Fruit fly (Drosophila melanogaster): ENCODE data around the gene Tsf2.
A peak's percentile ranks its signal among the peaks of the same experiment; 100 is the strongest.

Tsf2 gene

dm6 chr3L:12514762-12515215 lies 18.7 kb downstream of the Tsf2 start, which contains the start of the genes sti and tral (continued):
- peak; percentile 68 for TF ChIP-seq dsf (GFP tag; optimal IDR thresholded peaks at IDR 0.05; ENCODE audit: borderline replicate concordance)

DNA sequence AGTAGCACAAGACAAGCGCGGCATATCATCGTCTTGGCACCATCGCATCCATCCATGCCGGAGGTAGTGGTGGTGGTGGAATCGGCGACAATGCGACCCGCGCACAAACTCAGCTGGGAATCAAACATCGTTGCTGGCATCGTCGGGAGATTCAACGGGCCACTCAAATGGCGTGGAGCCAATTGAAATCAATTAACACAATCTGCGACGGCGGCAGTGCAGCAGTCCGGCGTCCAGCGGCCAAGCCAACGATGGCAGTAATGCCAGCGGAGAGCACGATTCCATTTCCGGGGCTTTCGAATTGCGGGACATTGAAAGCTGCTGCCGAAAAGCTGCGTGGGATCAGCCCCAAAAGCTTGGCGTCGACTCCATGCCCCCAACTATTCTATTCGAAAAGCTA lies 26.0 kb downstream of the Tsf2 start, which contains the start of gene CG10654:
TSS of gene CG10654 (minus strand) at position 270 of the 400 bp plus-strand sequence.
- no peak for TF ChIP-seq Hr78 (GFP tag; optimal IDR thresholded peaks at IDR 0.05)
- no peak for TF ChIP-seq dl (GFP tag; optimal IDR thresholded peaks at IDR 0.05; ENCODE audit: insufficient read depth in 1 of 2, partially characterized antibody in 2 of 2)
- no peak for TF ChIP-seq sage (GFP tag; optimal IDR thresholded peaks at IDR 0.05)
- TF ChIP-seq jim (GFP tag; optimal IDR thresholded peaks at IDR 0.05): no peak
- TF ChIP-seq Dif (GFP tag; optimal IDR thresholded peaks at IDR 0.05; ENCODE audit: partially characterized antibody): no peak
- TF ChIP-seq lola (GFP tag; optimal IDR thresholded peaks at IDR 0.05): no peak
- TF ChIP-seq CG32264 (GFP tag; optimal IDR thresholded peaks at IDR 0.05): no peak
- no peak for TF ChIP-seq N (GFP tag; optimal IDR thresholded peaks at IDR 0.05)
- TF ChIP-seq Dfd (GFP tag; optimal IDR thresholded peaks at IDR 0.05): no peak
- TF ChIP-seq woc (GFP tag; optimal IDR thresholded peaks at IDR 0.05): no peak
- TF ChIP-seq Vsx2 (GFP tag; optimal IDR thresholded peaks at IDR 0.05; ENCODE audit: partially characterized antibody): no peak
- TF ChIP-seq HLH106 (tag; optimal IDR thresholded peaks at IDR 0.05): no peak
- TF ChIP-seq OdsH (GFP tag; optimal IDR thresholded peaks at IDR 0.05): no peak
- TF ChIP-seq Jra (GFP tag; optimal IDR thresholded peaks at IDR 0.05): no peak
- TF ChIP-seq CG9705 (GFP tag; optimal IDR thresholded peaks at IDR 0.05): no peak
- no peak for TF ChIP-seq CrebA (GFP tag; optimal IDR thresholded peaks at IDR 0.05; ENCODE audit: borderline replicate concordance)
- no peak for TF ChIP-seq pan (optimal IDR thresholded peaks at IDR 0.05)
- TF ChIP-seq Rel (GFP tag; optimal IDR thresholded peaks at IDR 0.05): no peak
- TF ChIP-seq Rel (tag; optimal IDR thresholded peaks at IDR 0.05): no peak
- TF ChIP-seq dmrt93B (GFP tag; optimal IDR thresholded peaks at IDR 0.05): no peak

DNA sequence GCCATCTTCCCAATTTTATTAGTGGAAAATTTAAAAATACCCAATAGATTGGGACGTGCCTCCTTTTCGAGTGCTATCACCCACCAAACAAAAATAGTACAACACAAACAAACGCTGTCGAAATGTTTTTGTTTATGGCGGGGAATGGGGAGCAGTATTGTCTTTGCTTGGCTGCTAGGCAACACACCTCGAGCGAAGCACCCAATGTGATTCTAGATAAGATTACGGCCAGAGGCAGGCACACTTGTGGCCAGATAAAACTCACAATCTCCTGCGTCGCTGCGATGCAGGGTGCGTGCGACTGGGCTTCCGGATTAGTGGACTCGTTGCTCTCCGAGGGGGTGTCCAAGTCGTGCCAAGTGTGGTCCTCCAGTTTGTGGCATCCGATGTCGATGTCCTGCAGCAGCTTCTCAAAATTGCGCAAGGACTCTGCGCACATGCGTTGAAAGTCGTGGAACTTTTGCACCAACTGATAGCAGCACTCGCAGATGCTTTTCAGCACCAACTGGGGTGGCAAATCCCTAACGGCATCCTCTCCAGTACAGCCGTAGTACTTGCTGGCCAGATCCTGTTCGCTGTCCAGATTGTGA lies 26.5 kb downstream of the Tsf2 start:
- TF ChIP-seq Rel (GFP tag; optimal IDR thresholded peaks at IDR 0.05) (no peak), Rel (tag; optimal IDR thresholded peaks at IDR 0.05) (no peak), h (GFP tag; optimal IDR thresholded peaks at IDR 0.05) (peak; percentile 75), foxo (GFP tag; optimal IDR thresholded peaks at IDR 0.05) (no peak)

DNA sequence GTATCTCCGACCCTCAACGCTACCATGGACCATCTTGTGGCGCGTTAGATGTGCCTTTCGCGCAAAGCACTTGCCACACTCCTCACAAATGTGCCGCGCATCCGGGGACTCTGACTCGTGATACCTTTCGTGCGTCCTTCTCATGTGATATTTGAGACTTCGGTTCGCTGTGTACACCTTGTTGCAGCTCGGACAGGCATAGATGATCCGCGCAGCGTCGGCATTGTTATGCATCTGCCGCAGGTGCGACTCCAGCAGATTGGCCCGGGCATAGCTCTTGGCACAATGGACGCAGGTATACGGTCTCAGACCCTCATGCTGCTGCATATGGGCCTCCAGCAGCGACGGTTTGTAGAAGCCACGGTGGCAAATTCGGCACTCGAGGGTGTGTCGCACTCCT lies 27.5 kb downstream of the Tsf2 start:
- TF ChIP-seq brk (GFP tag; optimal IDR thresholded peaks at IDR 0.05) (no peak), GATAd (GFP tag; optimal IDR thresholded peaks at IDR 0.05) (no peak), Rel (GFP tag; optimal IDR thresholded peaks at IDR 0.05) (no peak), Rel (tag; optimal IDR thresholded peaks at IDR 0.05) (no peak), dl (GFP tag; optimal IDR thresholded peaks at IDR 0.05; ENCODE audit: insufficient read depth in 1 of 2, partially characterized antibody in 2 of 2) (no peak), Sp1 (GFP tag; optimal IDR thresholded peaks at IDR 0.05) (no peak), psq (GFP tag; optimal IDR thresholded peaks at IDR 0.05) (no peak), ey (GFP tag; optimal IDR thresholded peaks at IDR 0.05) (no peak), Jra (GFP tag; optimal IDR thresholded peaks at IDR 0.05) (no peak), lola (GFP tag; optimal IDR thresholded peaks at IDR 0.05) (no peak), dmrt93B (GFP tag; optimal IDR thresholded peaks at IDR 0.05) (no peak), CrebA (GFP tag; optimal IDR thresholded peaks at IDR 0.05; ENCODE audit: borderline replicate concordance) (no peak)

DNA sequence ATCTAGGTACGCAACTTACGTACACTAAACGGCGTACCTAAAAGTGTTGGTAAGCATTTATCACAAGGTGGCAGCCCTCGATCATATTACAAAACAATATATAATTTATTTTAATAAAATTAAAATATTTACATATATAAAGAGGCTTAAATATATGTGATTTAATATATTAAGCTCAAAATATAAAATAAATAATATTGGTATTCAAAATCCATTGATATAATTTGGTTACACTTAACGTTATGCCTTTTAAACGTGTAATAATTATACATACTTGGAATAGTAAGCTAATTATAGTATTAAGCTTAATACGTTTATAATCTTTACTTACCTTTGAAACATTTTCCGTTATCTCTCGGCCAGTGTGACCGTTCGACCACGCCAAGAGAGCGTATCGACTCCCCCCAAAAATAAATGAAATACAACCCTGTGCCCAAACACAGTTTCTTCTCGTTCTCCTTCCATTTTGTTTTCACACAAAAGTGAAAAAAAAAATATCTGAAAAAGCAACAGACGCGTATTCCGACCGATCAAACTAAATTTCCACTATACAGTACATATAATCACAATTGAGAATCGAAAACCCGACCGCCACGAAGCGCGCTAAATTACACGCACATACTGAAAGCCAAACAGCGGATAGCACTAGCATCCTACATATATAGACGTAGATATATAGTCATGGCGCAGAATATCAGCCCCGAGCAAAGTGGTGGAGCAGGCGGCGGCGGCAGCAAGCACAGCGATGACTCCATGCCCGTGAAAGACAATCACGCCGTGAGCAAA lies 29.5 kb downstream of the Tsf2 start, which contains the start of the genes CG10646 and vih:
TSS of gene CG10646 (minus strand) at position 30 of the 786 bp plus-strand sequence.
TSS of gene vih (plus strand) at position 428 of the 786 bp plus-strand sequence.
- TF ChIP-seq lola (GFP tag; optimal IDR thresholded peaks at IDR 0.05): no peak
- TF ChIP-seq h (GFP tag; optimal IDR thresholded peaks at IDR 0.05): peak; percentile 59
- TF ChIP-seq Hnf4 (GFP tag; optimal IDR thresholded peaks at IDR 0.05): no peak
- no peak for TF ChIP-seq Jra (GFP tag; optimal IDR thresholded peaks at IDR 0.05)
- no peak for TF ChIP-seq Rel (GFP tag; optimal IDR thresholded peaks at IDR 0.05)
- peak; percentile 43 for TF ChIP-seq Rel (tag; optimal IDR thresholded peaks at IDR 0.05)
- TF ChIP-seq CG9705 (GFP tag; optimal IDR thresholded peaks at IDR 0.05): peak; percentile 40
- no peak for TF ChIP-seq Hr78 (GFP tag; optimal IDR thresholded peaks at IDR 0.05)
- TF ChIP-seq foxo (GFP tag; optimal IDR thresholded peaks at IDR 0.05): peak in 1 of 2 experiments; percentile 66
- TF ChIP-seq N (GFP tag; optimal IDR thresholded peaks at IDR 0.05): no peak
- TF ChIP-seq HLH106 (tag; optimal IDR thresholded peaks at IDR 0.05): peak; percentile 45
- peak; percentile 60 for TF ChIP-seq rgr (GFP tag; optimal IDR thresholded peaks at IDR 0.05)
- TF ChIP-seq Dfd (GFP tag; optimal IDR thresholded peaks at IDR 0.05): no peak
- no peak for TF ChIP-seq sv (GFP tag; optimal IDR thresholded peaks at IDR 0.05)
- TF ChIP-seq Abd-B (GFP tag; optimal IDR thresholded peaks at IDR 0.05): no peak
- no peak for TF ChIP-seq jim (GFP tag; optimal IDR thresholded peaks at IDR 0.05)
- TF ChIP-seq dl (GFP tag; optimal IDR thresholded peaks at IDR 0.05; ENCODE audit: insufficient read depth in 1 of 2, partially characterized antibody in 2 of 2): no peak
- TF ChIP-seq psq (GFP tag; optimal IDR thresholded peaks at IDR 0.05): peak; percentile 67
- TF ChIP-seq sage (GFP tag; optimal IDR thresholded peaks at IDR 0.05): no peak
- TF ChIP-seq tai (GFP tag; optimal IDR thresholded peaks at IDR 0.05): no peak
- TF ChIP-seq brk (GFP tag; optimal IDR thresholded peaks at IDR 0.05): no peak
- peak; percentile 11 for TF ChIP-seq br (GFP tag; optimal IDR thresholded peaks at IDR 0.05)
- TF ChIP-seq fru (GFP tag; optimal IDR thresholded peaks at IDR 0.05): peak; percentile 50
- no peak for TF ChIP-seq Dif (GFP tag; optimal IDR thresholded peaks at IDR 0.05; ENCODE audit: partially characterized antibody)
- peak; percentile 37 for TF ChIP-seq OdsH (GFP tag; optimal IDR thresholded peaks at IDR 0.05)
- TF ChIP-seq dmrt93B (GFP tag; optimal IDR thresholded peaks at IDR 0.05): no peak
- peak; percentile 12 for TF ChIP-seq ey (GFP tag; optimal IDR thresholded peaks at IDR 0.05)
- no peak for TF ChIP-seq GATAd (GFP tag; optimal IDR thresholded peaks at IDR 0.05)
- TF ChIP-seq Mio (GFP tag; optimal IDR thresholded peaks at IDR 0.05): no peak
- TF ChIP-seq woc (GFP tag; optimal IDR thresholded peaks at IDR 0.05): no peak
